Worm (Caenorhabditis elegans): ENCODE measurements around the gene cyp-13A8.
A peak's percentile ranks its signal among the peaks of the same experiment; 100 is the strongest.

The cyp-13A8 gene

ce11 chrII:9769797-9770520 lies 37.4 kb downstream of the cyp-13A8 start, which contains the start of gene aqp-10 (continued):
- TF ChIP-seq ttx-3 (tag; optimal IDR thresholded peaks at IDR 0.05): no peak
- no peak for TF ChIP-seq sox-4 (tag; optimal IDR thresholded peaks at IDR 0.05)
- TF ChIP-seq dmd-4 (tag; optimal IDR thresholded peaks at IDR 0.05; ENCODE audit: borderline replicate concordance): no peak
- TF ChIP-seq pqm-1 (tag; optimal IDR thresholded peaks at IDR 0.05): no peak
- TF ChIP-seq ceh-34 (tag; optimal IDR thresholded peaks at IDR 0.05): no peak
- TF ChIP-seq ceh-24 (tag; optimal IDR thresholded peaks at IDR 0.05): no peak
- TF ChIP-seq tbx-2 (tag; optimal IDR thresholded peaks at IDR 0.05): peak; percentile 47
- TF ChIP-seq hlh-30 (tag; optimal IDR thresholded peaks at IDR 0.05; ENCODE audit: insufficient read depth): peak; percentile 24
- no peak for TF ChIP-seq K02D7.2 (tag; optimal IDR thresholded peaks at IDR 0.05)

ce11 chrII:9764696-9765095 lies 42.7 kb downstream of the cyp-13A8 start:
- peak; percentile 62 for TF ChIP-seq unc-55 (GFP tag; optimal IDR thresholded peaks at IDR 0.05)
- TF ChIP-seq gmeb-2 (tag; optimal IDR thresholded peaks at IDR 0.05): no peak

- TF ChIP-seq ceh-6 (GFP tag; optimal IDR thresholded peaks at IDR 0.05): no peak
- TF ChIP-seq Y22D7AL.16 (tag; optimal IDR thresholded peaks at IDR 0.05): no peak
- TF ChIP-seq che-1 (tag; optimal IDR thresholded peaks at IDR 0.05): no peak
- no peak for TF ChIP-seq ahr-1 (tag; optimal IDR thresholded peaks at IDR 0.05)
- no peak for TF ChIP-seq hlh-15 (tag; optimal IDR thresholded peaks at IDR 0.05)
- TF ChIP-seq F13H6.1 (tag; optimal IDR thresholded peaks at IDR 0.05): no peak
- no peak for TF ChIP-seq pax-1 (tag; optimal IDR thresholded peaks at IDR 0.05)
- no peak for TF ChIP-seq ceh-9 (tag; optimal IDR thresholded peaks at IDR 0.05)
- no peak for TF ChIP-seq pat-9 (tag; optimal IDR thresholded peaks at IDR 0.05)
- no peak for TF ChIP-seq syd-9 (tag; optimal IDR thresholded peaks at IDR 0.05)
- no peak for TF ChIP-seq fkh-10 (GFP tag; optimal IDR thresholded peaks at IDR 0.05)
- no peak for TF ChIP-seq eyg-1 (tag; optimal IDR thresholded peaks at IDR 0.05)
- TF ChIP-seq ama-1 (optimal IDR thresholded peaks at IDR 0.05): no peak
- no peak for TF ChIP-seq hlh-8 (tag; optimal IDR thresholded peaks at IDR 0.05)
- TF ChIP-seq fax-1 (tag; optimal IDR thresholded peaks at IDR 0.05): no peak
- TF ChIP-seq gmeb-2 (tag; optimal IDR thresholded peaks at IDR 0.05): no peak
- no peak for TF ChIP-seq nhr-232 (tag; optimal IDR thresholded peaks at IDR 0.05)
- no peak for TF ChIP-seq hlh-30 (tag; optimal IDR thresholded peaks at IDR 0.05; ENCODE audit: insufficient read depth)
- no peak for TF ChIP-seq ets-4 (tag; optimal IDR thresholded peaks at IDR 0.05)
Measured at ce11 chrII:9759382-9759781, 48.0 kb downstream of the cyp-13A8 start.

ce11 chrII:9757651-9758282 lies 49.6 kb downstream of the cyp-13A8 start, which contains the start of gene shk-1:
TSS of gene shk-1 (plus strand) at chrII:9758232.
- TF ChIP-seq ceh-45 (GFP tag; IDR thresholded peaks at IDR 0.05) (no peak), nhr-11 (tag; optimal IDR thresholded peaks at IDR 0.05) (peak; percentile 87), sox-2 (GFP tag; IDR thresholded peaks at IDR 0.05) (no peak), sdc-2 (tag; optimal IDR thresholded peaks at IDR 0.05) (no peak), unc-42 (tag; optimal IDR thresholded peaks at IDR 0.05) (no peak), odd-2 (tag; optimal IDR thresholded peaks at IDR 0.05) (no peak), ets-4 (tag; optimal IDR thresholded peaks at IDR 0.05) (no peak), rnt-1 (tag; optimal IDR thresholded peaks at IDR 0.05) (peak; percentile 23), pqm-1 (tag; optimal IDR thresholded peaks at IDR 0.05) (no peak), ceh-18 (tag; optimal IDR thresholded peaks at IDR 0.05) (peak; percentile 77)
